Worm (Caenorhabditis elegans) whole organism, L1 larva: ENCODE data around the gene F19G12.4.

ENCODE experiments used
- C04F5.9 ChIP-seq: sonication (generic microtip); optimal IDR thresholded peaks from 2 replicates; lab custom pipeline; 2016; ENCODE audit warnings: missing genetic modification characterization, missing compliant biosample characterization
- C16A3.4 ChIP-seq: fragments of 150-350 bp; optimal IDR thresholded peaks from 2 replicates; lab custom pipeline; 2014; ENCODE audit warnings: missing biosample characterization, missing genetic modification characterization
- C34B4.2 ChIP-seq: sonication (generic microtip); optimal IDR thresholded peaks from 2 replicates; lab custom pipeline; 2017; ENCODE audit warnings: mild to moderate bottlenecking, missing genetic modification characterization, missing compliant biosample characterization
- Y116A8C.19 ChIP-seq: sonication (generic microtip); optimal IDR thresholded peaks from 2 replicates; lab custom pipeline; 2016; ENCODE audit warnings: missing compliant biosample characterization, missing genetic modification characterization, borderline replicate concordance
- aha-1 ChIP-seq: fragments of 150-350 bp; optimal IDR thresholded peaks from 2 replicates; lab custom pipeline; 2014; ENCODE audit warnings: missing biosample characterization, missing genetic modification characterization
- alr-1 ChIP-seq: fragments of 200-800 bp; sonication (Bioruptor generic); optimal IDR thresholded peaks from 2 replicates; lab custom pipeline; 2018; ENCODE audit warnings: borderline replicate concordance, mild to moderate bottlenecking, missing genetic modification characterization, missing compliant biosample characterization
- ama-1 ChIP-seq: fragments of 150-350 bp; optimal IDR thresholded peaks from 2 replicates; lab custom pipeline; 2014
- blmp-1 ChIP-seq: fragments of 150-350 bp; optimal IDR thresholded peaks from 2 replicates; lab custom pipeline; 2014; ENCODE audit warnings: missing biosample characterization, missing genetic modification characterization
- ceh-8 ChIP-seq: fragments of 200-800 bp; sonication (Bioruptor generic); optimal IDR thresholded peaks from 2 replicates; lab custom pipeline; 2018; ENCODE audit warnings: mild to moderate bottlenecking, missing genetic modification characterization, moderate library complexity, missing compliant biosample characterization
- ceh-90 ChIP-seq: sonication (generic microtip); optimal IDR thresholded peaks from 2 replicates; lab custom pipeline; 2016; ENCODE audit warnings: missing genetic modification characterization, missing compliant biosample characterization
- efl-3 ChIP-seq: fragments of 200-800 bp; sonication (Bioruptor generic); optimal IDR thresholded peaks from 2 replicates; lab custom pipeline; 2018; ENCODE audit warnings: mild to moderate bottlenecking, missing genetic modification characterization, missing compliant biosample characterization
- egl-13 ChIP-seq: sonication (generic microtip); optimal IDR thresholded peaks from 2 replicates; lab custom pipeline; 2016; ENCODE audit warnings: missing genotype, missing genetic modification reagents, missing genetic modification characterization, missing compliant biosample characterization
- elt-2 ChIP-seq: sonication (generic microtip); optimal IDR thresholded peaks from 2 replicates; lab custom pipeline; 2016; ENCODE audit warnings: missing genetic modification characterization, mild to moderate bottlenecking, inconsistent platforms, missing compliant biosample characterization, missing genetic modification reagents
- fkh-4 ChIP-seq: sonication (generic microtip); optimal IDR thresholded peaks from 2 replicates; lab custom pipeline; 2016; ENCODE audit warnings: missing compliant biosample characterization, missing genetic modification characterization, borderline replicate concordance
- fos-1 ChIP-seq: fragments of 150-350 bp; optimal IDR thresholded peaks from 2 replicates; lab custom pipeline; 2014; ENCODE audit warnings: missing biosample characterization, missing genetic modification characterization
- hlh-17 ChIP-seq: fragments of 200-800 bp; sonication (Bioruptor generic); optimal IDR thresholded peaks from 2 replicates; lab custom pipeline; 2018; ENCODE audit warnings: missing genetic modification characterization, mild to moderate bottlenecking, missing compliant biosample characterization, moderate library complexity, borderline replicate concordance
- hlh-4 ChIP-seq: sonication (generic microtip); optimal IDR thresholded peaks from 2 replicates; lab custom pipeline; 2016; ENCODE audit warnings: mild to moderate bottlenecking, missing genetic modification characterization, missing compliant biosample characterization
- lin-14 ChIP-seq: fragments of 200-800 bp; sonication (Bioruptor generic); optimal IDR thresholded peaks from 2 replicates; lab custom pipeline; 2018; ENCODE audit warnings: mild to moderate bottlenecking, missing genetic modification characterization, moderate library complexity, missing compliant biosample characterization
- lin-15B ChIP-seq: fragments of 150-350 bp; sonication (generic microtip); optimal IDR thresholded peaks from 3 replicates; lab custom pipeline; 2014; ENCODE audit warnings: missing biosample characterization, missing genetic modification characterization
- lin-35 ChIP-seq, 2 experiments: fragments of 150-350 bp; optimal IDR thresholded peaks; 2 replicates each; lab custom pipeline; 2014; ENCODE audit warnings: missing biosample characterization in 2 of 2, missing genetic modification characterization in 2 of 2, missing genetic modification reagents in 2 of 2
- lsy-2 ChIP-seq, 2 experiments: fragments of 150-350 bp; optimal IDR thresholded peaks; 2 replicates each; lab custom pipeline; 2014; ENCODE audit warnings: missing biosample characterization in 2 of 2, missing genetic modification characterization in 2 of 2
- mab-9 ChIP-seq: fragments of 200-800 bp; sonication (Bioruptor generic); IDR thresholded peaks from 2 replicates; pipeline ENCODE4 v1.3.6; 2022; ENCODE audit warnings: missing genetic modification reagents, missing genetic modification characterization, missing compliant biosample characterization
- mdl-1 ChIP-seq, 2 experiments: fragments of 150-350 bp; optimal IDR thresholded peaks; 2 replicates each; lab custom pipeline; 2014 to 2017; ENCODE audit warnings: missing biosample characterization in 2 of 2, missing genetic modification characterization in 2 of 2, inconsistent platforms in 1 of 2
- mef-2 ChIP-seq: fragments of 150-350 bp; optimal IDR thresholded peaks from 2 replicates; lab custom pipeline; 2014; ENCODE audit warnings: missing biosample characterization, missing genetic modification characterization
- nhr-11 ChIP-seq: fragments of 150-350 bp; optimal IDR thresholded peaks from 2 replicates; lab custom pipeline; 2014; ENCODE audit warnings: missing biosample characterization, missing genetic modification characterization
- nhr-19 ChIP-seq: fragments of 200-800 bp; sonication (Bioruptor generic); conservative IDR thresholded peaks from 2 replicates; pipeline ENCODE4 v1.3.6; 2022; ENCODE audit warnings: missing genetic modification characterization, missing compliant biosample characterization
- nhr-20 ChIP-seq: sonication (generic microtip); optimal IDR thresholded peaks from 2 replicates; lab custom pipeline; 2016; ENCODE audit warnings: mild to moderate bottlenecking, missing genetic modification characterization, missing compliant biosample characterization
- nhr-71 ChIP-seq: sonication (generic microtip); optimal IDR thresholded peaks from 2 replicates; lab custom pipeline; 2016; ENCODE audit warnings: mild to moderate bottlenecking, missing genetic modification characterization, moderate library complexity, missing compliant biosample characterization
- nhr-85 ChIP-seq: sonication (generic microtip); peaks from one replicate; lab custom pipeline; 2016; ENCODE audit warnings: missing genetic modification characterization, inconsistent platforms, missing compliant biosample characterization
- nhr-90 ChIP-seq: sonication (generic microtip); optimal IDR thresholded peaks from 2 replicates; lab custom pipeline; 2016; ENCODE audit warnings: mild to moderate bottlenecking, missing genetic modification characterization, missing compliant biosample characterization; ENCODE audit not compliant: poor library complexity
- pag-3 ChIP-seq: sonication (generic microtip); optimal IDR thresholded peaks from 2 replicates; lab custom pipeline; 2017; ENCODE audit warnings: missing genetic modification characterization, mild to moderate bottlenecking, missing compliant biosample characterization, antibody characterized with exemption, borderline replicate concordance; ENCODE audit not compliant: insufficient read depth
- pqm-1 ChIP-seq: sonication (generic microtip); optimal IDR thresholded peaks from 3 replicates; lab custom pipeline; 2017; ENCODE audit warnings: missing biosample characterization, missing genetic modification characterization
- rnt-1 ChIP-seq: sonication (generic microtip); optimal IDR thresholded peaks from 2 replicates; lab custom pipeline; 2016; ENCODE audit warnings: mild to moderate bottlenecking, missing genetic modification characterization, moderate library complexity, missing compliant biosample characterization
- skn-1 ChIP-seq: fragments of 150-350 bp; optimal IDR thresholded peaks from 2 replicates; lab custom pipeline; 2014; ENCODE audit warnings: missing biosample characterization, missing genetic modification characterization
- snu-23 ChIP-seq: sonication (generic microtip); optimal IDR thresholded peaks from 2 replicates; lab custom pipeline; 2016; ENCODE audit warnings: missing genetic modification characterization, missing compliant biosample characterization
- swsn-7 ChIP-seq: sonication (generic microtip); optimal IDR thresholded peaks from 2 replicates; lab custom pipeline; 2016; ENCODE audit warnings: missing genetic modification characterization, missing compliant biosample characterization
- unc-62 ChIP-seq: fragments of 150-350 bp; optimal IDR thresholded peaks from 2 replicates; lab custom pipeline; 2014; ENCODE audit warnings: missing biosample characterization, missing genetic modification reagents, missing genetic modification characterization
- xbp-1 ChIP-seq: sonication (generic microtip); optimal IDR thresholded peaks from 2 replicates; lab custom pipeline; 2016; ENCODE audit warnings: missing genetic modification characterization, missing compliant biosample characterization

Gene F19G12.4

ce11 chrX:1409224-1409623 is 7.9 kb upstream of the F19G12.4 start:
- TF ChIP-seq pag-3 (no peak), mdl-1 (tag; optimal IDR thresholded peaks at IDR 0.05; lab: Kevin White, UChicago) (no peak), nhr-71 (tag; lab: Kevin White, UChicago) (no peak), nhr-85 (tag; lab: Kevin White, UChicago) (no peak), swsn-7 (no peak), nhr-20 (no peak), ceh-8 (GFP tag; lab: Kevin White, UChicago) (no peak), mef-2 (no peak), fos-1 (no peak), efl-3 (GFP tag; lab: Kevin White, UChicago) (no peak), hlh-17 (no peak), lin-14 (GFP tag; lab: Kevin White, UChicago) (no peak), fkh-4 (tag; lab: Kevin White, UChicago) (no peak), nhr-19 (GFP tag; lab: Robert Waterston, UW) (no peak), nhr-11 (no peak), C04F5.9 (tag; lab: Kevin White, UChicago) (no peak), mab-9 (no peak), aha-1 (tag; lab: Kevin White, UChicago) (no peak), unc-62 (GFP tag; lab: Kevin White, UChicago) (no peak)

ce11 chrX:1410552-1410951 is 6.6 kb upstream of the F19G12.4 start, which contains the start of gene abu-2:
Gene abu-2 (minus strand): TSS chrX:1410652.
- TF ChIP-seq xbp-1 (no peak), hlh-4 (tag; lab: Kevin White, UChicago) (no peak), C34B4.2 (tag; lab: Kevin White, UChicago) (no peak), ama-1 (lab: Kevin White, UChicago) (no peak)

- TF ChIP-seq lin-15B (tag; lab: Kevin White, UChicago) (no peak), lsy-2 (tag; optimal IDR thresholded peaks at IDR 0.05; lab: Kevin White, UChicago) (no peak), snu-23 (GFP tag; lab: Kevin White, UChicago) (no peak), hlh-17 (no peak), C04F5.9 (tag; lab: Kevin White, UChicago) (no peak), nhr-90 (tag; lab: Kevin White, UChicago) (no peak), alr-1 (tag; lab: Kevin White, UChicago) (no peak), C16A3.4 (tag; lab: Kevin White, UChicago) (no peak), egl-13 (tag; lab: Kevin White, UChicago) (no peak)
Observed at ce11 chrX:1412844-1413243, 4.3 kb upstream of the F19G12.4 start, which contains the start of gene srh-19. Gene srh-19 (plus strand): TSS chrX:1413144.

- no peak for TF ChIP-seq Y116A8C.19 (tag; lab: Kevin White, UChicago)
- peak in 1 of 2 experiments; percentile 54 for TF ChIP-seq lin-35 (GFP tag; optimal IDR thresholded peaks at IDR 0.05; lab: Kevin White, UChicago)
- TF ChIP-seq blmp-1 (tag; lab: Kevin White, UChicago): peak; percentile 20
- peak; percentile 96 for TF ChIP-seq skn-1 (tag; lab: Kevin White, UChicago)
- TF ChIP-seq rnt-1: peak; percentile 29
- TF ChIP-seq pag-3: no peak
- TF ChIP-seq elt-2: peak; percentile 7
- TF ChIP-seq ceh-90: no peak
- TF ChIP-seq pqm-1: no peak
Observed at ce11 chrX:1419163-1419696, 2.1 kb downstream of the F19G12.4 start, which contains the start of gene F19G12.9. Gene F19G12.9 (plus strand): TSS chrX:1419213.
